Fruit fly (Drosophila melanogaster): ENCODE results near the gene CG6418.

The CG6418 gene

dm6 chr3L:10827348-10827747 is 51.5 kb downstream of the CG6418 start (continued):
- TF ChIP-seq CG1832 (GFP tag; optimal IDR thresholded peaks at IDR 0.05) (no peak), esg (GFP tag; conservative IDR thresholded peaks at IDR 0.05) (0 out of 2 replicates have a peak, but pooled peaks have one; percentile 24), vnd (GFP tag; IDR thresholded peaks at IDR 0.05; ENCODE audit: partially characterized antibody) (no peak), CG9817 (tag; optimal IDR thresholded peaks at IDR 0.05) (peak; percentile 7), HLHmδ (GFP tag; optimal IDR thresholded peaks at IDR 0.05) (no peak), her (GFP tag; optimal IDR thresholded peaks at IDR 0.05) (no peak), CG6791 (GFP tag; IDR thresholded peaks at IDR 0.05; ENCODE audit: partially characterized antibody) (no peak), CG6765 (GFP tag; optimal IDR thresholded peaks at IDR 0.05) (peak; percentile 3), HmgD (GFP tag; optimal IDR thresholded peaks at IDR 0.05) (no peak), so (GFP tag; IDR thresholded peaks at IDR 0.05) (no peak), zen2 (GFP tag; IDR thresholded peaks at IDR 0.05; ENCODE audit: partially characterized antibody) (no peak), CG15269 (tag; optimal IDR thresholded peaks at IDR 0.05) (peak; percentile 46), Ravus (GFP tag; IDR thresholded peaks at IDR 0.05) (no peak), Hmr (GFP tag; optimal IDR thresholded peaks at IDR 0.05) (peak; percentile 60), sima (GFP tag; optimal IDR thresholded peaks at IDR 0.05) (no peak), YL-1 (GFP tag; optimal IDR thresholded peaks at IDR 0.05) (no peak), Taf1 (GFP tag; IDR thresholded peaks at IDR 0.05) (no peak), CG2889 (GFP tag; IDR thresholded peaks at IDR 0.05) (no peak), CG17912 (GFP tag; optimal IDR thresholded peaks at IDR 0.05) (no peak), CG10366 (GFP tag; IDR thresholded peaks at IDR 0.05) (no peak), CG10565 (GFP tag; optimal IDR thresholded peaks at IDR 0.05) (no peak), Nf-YC (tag; optimal IDR thresholded peaks at IDR 0.05) (no peak), CG4282 (GFP tag; optimal IDR thresholded peaks at IDR 0.05) (no peak), row (GFP tag; IDR thresholded peaks at IDR 0.05) (peak; percentile 38), CG34376 (GFP tag; optimal IDR thresholded peaks at IDR 0.05) (no peak), bigmax (GFP tag; optimal IDR thresholded peaks at IDR 0.05) (no peak), seq (GFP tag; IDR thresholded peaks at IDR 0.05) (no peak), lov (optimal IDR thresholded peaks at IDR 0.05) (no peak), lov (GFP tag; IDR thresholded peaks at IDR 0.05) (no peak), CG6683 (GFP tag; optimal IDR thresholded peaks at IDR 0.05) (no peak), wek (GFP tag; optimal IDR thresholded peaks at IDR 0.05) (no peak), ERR (GFP tag; optimal IDR thresholded peaks at IDR 0.05) (no peak), Abd-B (GFP tag; optimal IDR thresholded peaks at IDR 0.05) (no peak), CG10274 (GFP tag; optimal IDR thresholded peaks at IDR 0.05) (no peak), Optix (GFP tag; IDR thresholded peaks at IDR 0.05) (no peak), Drgx (GFP tag; IDR thresholded peaks at IDR 0.05) (no peak), Nf-YB (GFP tag; optimal IDR thresholded peaks at IDR 0.05) (peak; percentile 13), C15 (GFP tag; IDR thresholded peaks at IDR 0.05) (no peak), CG7839 (tag; optimal IDR thresholded peaks at IDR 0.05) (peak; percentile 62), sens-2 (GFP tag; IDR thresholded peaks at IDR 0.05) (no peak), Eip74EF (GFP tag; optimal IDR thresholded peaks at IDR 0.05) (peak in 1 of 2 experiments; percentile 21), CG34422 (GFP tag; IDR thresholded peaks at IDR 0.05) (no peak), cas (GFP tag; IDR thresholded peaks at IDR 0.05) (no peak), Ptx1 (GFP tag; IDR thresholded peaks at IDR 0.05) (0 out of 2 replicates have a peak, but pooled peaks have one; percentile 21), fd102C (GFP tag; optimal IDR thresholded peaks at IDR 0.05) (no peak), CG12104 (GFP tag; optimal IDR thresholded peaks at IDR 0.05) (no peak), disco-r (GFP tag; optimal IDR thresholded peaks at IDR 0.05) (no peak), Sry-β (GFP tag; optimal IDR thresholded peaks at IDR 0.05) (no peak), CG8924 (tag; optimal IDR thresholded peaks at IDR 0.05) (peak; percentile 38), slou (GFP tag; optimal IDR thresholded peaks at IDR 0.05) (no peak), CG11696 (GFP tag; IDR thresholded peaks at IDR 0.05) (no peak), CG1647 (GFP tag; optimal IDR thresholded peaks at IDR 0.05) (no peak)
